Worm (Caenorhabditis elegans) whole organism, mixed stage, embryonic: Measurements from ENCODE around the gene cal-5.
A peak's percentile ranks its signal among the peaks of the same experiment; 100 is the strongest.

ENCODE experiments used
- M03D4.4 ChIP-seq: sonication (generic microtip); optimal IDR thresholded peaks from 2 replicates; lab custom pipeline; 2017; ENCODE audit warnings: mild to moderate bottlenecking, missing genetic modification characterization, missing compliant biosample characterization
- bed-3 ChIP-seq: fragments of 200-800 bp; sonication (Bioruptor generic); optimal IDR thresholded peaks from 3 replicates; lab custom pipeline; 2018; ENCODE audit warnings: mild to moderate bottlenecking, missing genetic modification characterization, moderate library complexity, missing compliant biosample characterization
- ceh-39 ChIP-seq: fragments of 150-350 bp; optimal IDR thresholded peaks from 2 replicates; lab custom pipeline; 2014; ENCODE audit warnings: missing biosample characterization, missing genetic modification characterization
- ceh-43 ChIP-seq: fragments of 200-800 bp; sonication (Bioruptor generic); optimal IDR thresholded peaks from 2 replicates; lab custom pipeline; 2018; ENCODE audit warnings: mild to moderate bottlenecking, missing genetic modification characterization, moderate library complexity, missing compliant biosample characterization
- ceh-83 ChIP-seq: fragments of 200-800 bp; sonication (Bioruptor generic); optimal IDR thresholded peaks from 2 replicates; lab custom pipeline; 2018; ENCODE audit warnings: mild to moderate bottlenecking, missing genetic modification characterization, missing compliant biosample characterization
- ces-1 ChIP-seq: fragments of 150-350 bp; optimal IDR thresholded peaks from 2 replicates; lab custom pipeline; 2014; ENCODE audit warnings: missing biosample characterization, missing genetic modification reagents, missing genetic modification characterization
- drap-1 ChIP-seq: fragments of 200-800 bp; sonication (Bioruptor generic); optimal IDR thresholded peaks from 3 replicates; lab custom pipeline; 2018; ENCODE audit warnings: mild to moderate bottlenecking, missing genetic modification characterization, missing compliant biosample characterization
- elt-1 ChIP-seq: sonication (generic microtip); optimal IDR thresholded peaks from 2 replicates; lab custom pipeline; 2017; ENCODE audit warnings: missing genetic modification characterization, mild to moderate bottlenecking, missing compliant biosample characterization, antibody characterized with exemption, moderate library complexity, borderline replicate concordance; ENCODE audit not compliant: insufficient read depth
- elt-3 ChIP-seq: fragments of 150-350 bp; optimal IDR thresholded peaks from 2 replicates; lab custom pipeline; 2014; ENCODE audit warnings: missing biosample characterization, missing genetic modification characterization
- flh-1 ChIP-seq: fragments of 200-800 bp; sonication (Bioruptor generic); optimal IDR thresholded peaks from 2 replicates; lab custom pipeline; 2018; ENCODE audit warnings: mild to moderate bottlenecking, missing genetic modification characterization, moderate library complexity, missing compliant biosample characterization
- ham-2 ChIP-seq: fragments of 200-800 bp; sonication (Bioruptor generic); optimal IDR thresholded peaks from 2 replicates; lab custom pipeline; 2018; ENCODE audit warnings: mild to moderate bottlenecking, missing genetic modification characterization, missing compliant biosample characterization
- hlh-1 ChIP-seq: fragments of 150-350 bp; optimal IDR thresholded peaks from 2 replicates; lab custom pipeline; 2014; ENCODE audit warnings: missing biosample characterization, missing genetic modification reagents, missing genetic modification characterization
- lin-13 ChIP-seq: fragments of 150-350 bp; optimal IDR thresholded peaks from 2 replicates; lab custom pipeline; 2014; ENCODE audit warnings: missing biosample characterization, missing genetic modification characterization
- lin-32 ChIP-seq: fragments of 200-800 bp; sonication (Bioruptor generic); optimal IDR thresholded peaks from 2 replicates; lab custom pipeline; 2018; ENCODE audit warnings: mild to moderate bottlenecking, missing genetic modification characterization, missing compliant biosample characterization
- lsy-2 ChIP-seq: fragments of 150-350 bp; optimal IDR thresholded peaks from 2 replicates; lab custom pipeline; 2014; ENCODE audit warnings: missing biosample characterization, missing genetic modification characterization
- mab-5 ChIP-seq: fragments of 150-350 bp; optimal IDR thresholded peaks from 2 replicates; lab custom pipeline; 2014; ENCODE audit warnings: missing biosample characterization, missing genetic modification characterization
- mep-1 ChIP-seq: fragments of 150-350 bp; optimal IDR thresholded peaks from 2 replicates; lab custom pipeline; 2017; ENCODE audit warnings: missing biosample characterization, missing genetic modification reagents, missing genetic modification characterization, inconsistent platforms
- mls-2 ChIP-seq: sonication (generic microtip); optimal IDR thresholded peaks from 2 replicates; lab custom pipeline; 2016; ENCODE audit warnings: mild to moderate bottlenecking, missing genetic modification characterization, moderate library complexity, missing compliant biosample characterization
- nhr-12 ChIP-seq: fragments of 150-350 bp; optimal IDR thresholded peaks from 2 replicates; lab custom pipeline; 2014; ENCODE audit warnings: missing biosample characterization, missing genetic modification characterization
- nhr-2 ChIP-seq: fragments of 150-350 bp; optimal IDR thresholded peaks from 2 replicates; lab custom pipeline; 2014; ENCODE audit warnings: missing biosample characterization, missing genetic modification characterization
- nhr-28 ChIP-seq: fragments of 150-350 bp; optimal IDR thresholded peaks from 2 replicates; lab custom pipeline; 2014; ENCODE audit warnings: missing biosample characterization, missing genetic modification characterization
- pha-4 ChIP-seq: fragments of 150-350 bp; optimal IDR thresholded peaks from 2 replicates; lab custom pipeline; 2018; ENCODE audit warnings: missing biosample characterization, missing genetic modification reagents, missing genetic modification characterization
- sem-2 ChIP-seq: fragments of 200-800 bp; sonication (Bioruptor generic); optimal IDR thresholded peaks from 2 replicates; lab custom pipeline; 2018; ENCODE audit warnings: mild to moderate bottlenecking, missing genetic modification characterization, missing compliant biosample characterization
- sptf-1 ChIP-seq: sonication (generic microtip); optimal IDR thresholded peaks from 2 replicates; lab custom pipeline; 2017; ENCODE audit warnings: mild to moderate bottlenecking, missing genetic modification characterization, moderate library complexity, missing compliant biosample characterization
- tbx-8 ChIP-seq: fragments of 200-800 bp; sonication (Bioruptor generic); optimal IDR thresholded peaks from 2 replicates; lab custom pipeline; 2018; ENCODE audit warnings: mild to moderate bottlenecking, missing genetic modification characterization, moderate library complexity, missing compliant biosample characterization
- unc-120 ChIP-seq: sonication (generic microtip); optimal IDR thresholded peaks from 2 replicates; lab custom pipeline; 2017; ENCODE audit warnings: missing genetic modification characterization, missing compliant biosample characterization; ENCODE audit not compliant: poor library complexity, severe bottlenecking
- unc-62 ChIP-seq: fragments of 150-350 bp; optimal IDR thresholded peaks from 2 replicates; lab custom pipeline; 2014; ENCODE audit warnings: missing biosample characterization, missing genetic modification reagents, missing genetic modification characterization
- zip-8 ChIP-seq: fragments of 150-350 bp; optimal IDR thresholded peaks from 2 replicates; lab custom pipeline; 2014; ENCODE audit warnings: missing biosample characterization, missing genetic modification characterization
- ztf-11 ChIP-seq: fragments of 150-350 bp; optimal IDR thresholded peaks from 2 replicates; lab custom pipeline; 2014; ENCODE audit warnings: missing biosample characterization, missing genetic modification characterization

The cal-5 gene

DNA sequence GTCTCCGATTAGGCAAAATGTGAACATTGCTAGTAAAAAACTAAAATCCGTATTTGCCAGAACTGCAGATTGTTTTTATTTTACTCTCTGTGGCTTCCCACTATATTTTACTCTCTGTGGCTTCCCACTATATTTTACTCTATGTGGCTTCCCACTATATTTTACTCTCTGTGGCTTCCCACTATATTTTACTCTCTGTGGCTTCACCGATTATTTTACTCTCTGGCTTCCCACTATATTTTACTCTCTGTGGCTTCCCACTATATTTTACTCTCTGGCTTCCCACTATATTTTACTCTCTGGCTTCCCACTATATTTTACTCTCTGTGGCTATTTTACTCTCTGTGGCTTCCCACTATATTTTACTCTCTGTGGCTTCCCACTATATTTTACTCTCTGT is 21.6 kb downstream of the cal-5 start:
- peak; percentile 26 for TF ChIP-seq flh-1 (GFP tag; lab: Kevin White, UChicago)
- TF ChIP-seq mls-2 = peak; percentile 90
- TF ChIP-seq sem-2 (GFP tag; lab: Kevin White, UChicago) = peak; percentile 31
- TF ChIP-seq M03D4.4 (tag; lab: Kevin White, UChicago) = peak; percentile 78
- TF ChIP-seq sptf-1 (tag; lab: Kevin White, UChicago) = peak; percentile 89
- peak; percentile 64 for TF ChIP-seq ceh-43
- TF ChIP-seq bed-3 (GFP tag; lab: Kevin White, UChicago) = peak; percentile 68
- peak; percentile 81 for TF ChIP-seq tbx-8
- peak; percentile 73 for TF ChIP-seq lin-32 (GFP tag; lab: Kevin White, UChicago)
- peak; percentile 80 for TF ChIP-seq ceh-83 (GFP tag; lab: Kevin White, UChicago)

DNA sequence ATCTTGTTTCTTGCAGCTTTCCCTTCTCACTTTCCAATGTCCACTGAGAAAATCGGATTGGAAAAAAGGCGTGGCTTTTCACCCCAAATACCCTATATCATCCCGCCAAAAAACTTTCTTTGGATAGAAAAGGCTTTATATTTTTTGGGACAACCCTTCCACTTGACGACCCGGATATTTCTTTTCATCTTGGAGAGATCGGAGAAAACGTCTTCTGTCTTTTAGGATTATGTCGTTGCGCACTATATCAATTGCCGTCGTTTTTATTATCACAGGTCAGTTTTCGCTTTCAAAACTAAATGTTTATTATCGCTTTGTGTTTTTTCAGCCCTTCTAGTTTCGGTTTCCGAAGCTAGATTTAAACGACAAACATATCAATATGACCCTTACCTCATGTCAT is 33.9 kb downstream of the cal-5 start, which contains the start of gene Y64H9A.2:
TSS of gene Y64H9A.2 (plus strand) at position 90 of the 400 bp plus-strand sequence.
- TF ChIP-seq ceh-43 (no peak), mab-5 (tag; lab: Kevin White, UChicago) (no peak), M03D4.4 (tag; lab: Kevin White, UChicago) (no peak), lsy-2 (tag; lab: Kevin White, UChicago) (no peak), flh-1 (GFP tag; lab: Kevin White, UChicago) (no peak), ces-1 (no peak), bed-3 (GFP tag; lab: Kevin White, UChicago) (no peak), lin-32 (GFP tag; lab: Kevin White, UChicago) (no peak), drap-1 (no peak), tbx-8 (no peak), nhr-28 (tag; lab: Kevin White, UChicago) (no peak), unc-120 (tag; lab: Kevin White, UChicago) (no peak), elt-3 (tag; lab: Kevin White, UChicago) (no peak)

DNA sequence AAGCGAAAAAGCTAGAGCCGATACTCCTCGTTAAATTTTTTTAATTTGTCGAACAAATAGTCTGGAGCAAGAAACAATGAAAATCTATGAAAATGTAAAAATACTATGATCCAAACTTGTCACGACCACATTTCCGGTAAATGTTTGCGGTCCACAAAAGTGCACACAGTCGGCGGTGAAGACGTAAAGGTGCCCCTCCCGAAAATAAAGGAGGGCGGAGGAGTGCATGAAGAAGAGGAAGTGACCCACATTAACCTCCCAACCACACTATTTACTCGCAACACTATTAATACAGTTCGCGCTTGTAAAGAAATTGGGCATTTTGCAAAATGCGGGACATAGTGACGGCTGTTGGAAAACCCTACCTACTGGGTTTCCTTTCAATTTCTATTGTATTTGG is 37.7 kb downstream of the cal-5 start:
- TF ChIP-seq pha-4 (tag; lab: Kevin White, UChicago) = no peak
- TF ChIP-seq bed-3 (GFP tag; lab: Kevin White, UChicago) = no peak
- no peak for TF ChIP-seq ham-2 (GFP tag; lab: Kevin White, UChicago)
- TF ChIP-seq nhr-12 = no peak
- no peak for TF ChIP-seq unc-62 (GFP tag; lab: Kevin White, UChicago)
- TF ChIP-seq sem-2 (GFP tag; lab: Kevin White, UChicago) = no peak
- no peak for TF ChIP-seq sptf-1 (tag; lab: Kevin White, UChicago)
- TF ChIP-seq nhr-2 (tag; lab: Kevin White, UChicago) = no peak
- no peak for TF ChIP-seq zip-8
- no peak for TF ChIP-seq elt-3 (tag; lab: Kevin White, UChicago)
- no peak for TF ChIP-seq M03D4.4 (tag; lab: Kevin White, UChicago)
- no peak for TF ChIP-seq ceh-39 (tag; lab: Kevin White, UChicago)
- TF ChIP-seq, all 35 proteins: peak for 0

DNA sequence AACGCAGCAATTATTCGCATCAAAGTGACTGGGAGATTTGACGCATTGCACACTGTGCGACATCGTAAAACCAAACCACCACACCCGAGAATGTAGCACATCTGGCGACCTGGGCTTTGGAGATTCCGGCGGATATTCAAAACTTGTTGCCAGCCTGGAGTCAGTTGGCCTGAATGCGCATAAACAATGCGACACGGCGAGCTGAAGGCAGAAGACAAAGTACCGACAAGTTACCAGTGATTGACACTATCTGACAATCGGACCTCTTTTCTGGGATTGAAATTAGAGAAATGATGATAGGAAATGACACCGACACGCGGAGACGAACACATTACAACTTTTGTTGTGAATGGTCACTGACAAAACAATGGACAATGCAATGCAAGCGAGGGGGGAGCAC is 38.9 kb downstream of the cal-5 start:
- TF ChIP-seq hlh-1 (tag; lab: Kevin White, UChicago) = peak; percentile 88
- peak; percentile 87 for TF ChIP-seq unc-62 (GFP tag; lab: Kevin White, UChicago)
- TF ChIP-seq M03D4.4 (tag; lab: Kevin White, UChicago) = no peak

DNA sequence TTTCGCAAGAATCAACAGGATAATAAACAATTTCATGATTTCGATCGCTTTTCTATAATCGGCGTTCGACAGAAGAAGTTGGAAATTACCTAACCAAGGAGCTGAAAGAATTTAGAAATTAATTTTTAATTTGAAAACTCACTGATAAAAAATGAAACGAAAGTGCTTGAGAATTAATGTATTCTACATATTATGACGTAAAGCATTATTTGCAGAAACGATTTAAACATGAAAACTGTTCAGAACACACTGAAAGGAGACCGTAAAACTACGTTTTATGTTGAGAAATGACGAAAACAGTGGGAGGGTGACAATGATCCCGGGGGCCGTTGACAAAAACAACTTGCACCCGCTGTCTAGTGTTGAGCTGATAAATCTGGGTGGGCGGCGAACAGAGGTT is 40.1 kb downstream of the cal-5 start, which contains the start of gene ZC449.5:
TSS of gene ZC449.5 (minus strand) at position 101 of the 400 bp plus-strand sequence.
- TF ChIP-seq bed-3 (GFP tag; lab: Kevin White, UChicago) (no peak), elt-1 (tag; lab: Kevin White, UChicago) (no peak), drap-1 (no peak), zip-8 (no peak), ces-1 (no peak), flh-1 (GFP tag; lab: Kevin White, UChicago) (no peak), mep-1 (no peak), nhr-2 (tag; lab: Kevin White, UChicago) (no peak), ztf-11 (no peak), lsy-2 (tag; lab: Kevin White, UChicago) (no peak), nhr-28 (tag; lab: Kevin White, UChicago) (no peak), mls-2 (no peak), lin-13 (tag; lab: Kevin White, UChicago) (no peak)
